Fruit fly (Drosophila melanogaster) S2 (cell line): ENCODE results near the gene Hrs.

Experiments
- CG8478 ChIP-seq: fragments of >200 bp; optimal IDR thresholded peaks from 2 replicates; lab custom pipeline; 2018
- CTCF ChIP-seq, 2 experiments: fragments of >200 bp; optimal IDR thresholded peaks; 2 replicates each; lab custom pipeline; 2018

dm6 chr2L:2748480-2749143 is 8.8 kb downstream of the Hrs start:
- no peak for TF ChIP-seq CTCF (optimal IDR thresholded peaks at IDR 0.05; lab: Kevin White, UChicago)
- TF ChIP-seq CG8478: no peak
